Worm (Caenorhabditis elegans) whole organism, mixed stage, embryonic: ENCODE data around the gene taf-12.

ENCODE experiments used
- M03D4.4 ChIP-seq: sonication (generic microtip); optimal IDR thresholded peaks from 2 replicates; lab custom pipeline; 2017; ENCODE audit warnings: mild to moderate bottlenecking, missing genetic modification characterization, missing compliant biosample characterization
- bed-3 ChIP-seq: fragments of 200-800 bp; sonication (Bioruptor generic); optimal IDR thresholded peaks from 3 replicates; lab custom pipeline; 2018; ENCODE audit warnings: mild to moderate bottlenecking, missing genetic modification characterization, moderate library complexity, missing compliant biosample characterization
- blmp-1 ChIP-seq: fragments of 150-350 bp; optimal IDR thresholded peaks from 2 replicates; lab custom pipeline; 2014; ENCODE audit warnings: missing biosample characterization, missing genetic modification characterization
- ceh-39 ChIP-seq: fragments of 150-350 bp; optimal IDR thresholded peaks from 2 replicates; lab custom pipeline; 2014; ENCODE audit warnings: missing biosample characterization, missing genetic modification characterization
- ceh-43 ChIP-seq: fragments of 200-800 bp; sonication (Bioruptor generic); optimal IDR thresholded peaks from 2 replicates; lab custom pipeline; 2018; ENCODE audit warnings: mild to moderate bottlenecking, missing genetic modification characterization, moderate library complexity, missing compliant biosample characterization
- ceh-83 ChIP-seq: fragments of 200-800 bp; sonication (Bioruptor generic); optimal IDR thresholded peaks from 2 replicates; lab custom pipeline; 2018; ENCODE audit warnings: mild to moderate bottlenecking, missing genetic modification characterization, missing compliant biosample characterization
- ces-1 ChIP-seq: fragments of 150-350 bp; optimal IDR thresholded peaks from 2 replicates; lab custom pipeline; 2014; ENCODE audit warnings: missing biosample characterization, missing genetic modification reagents, missing genetic modification characterization
- cnd-1 ChIP-seq: fragments of 200-800 bp; sonication (Bioruptor generic); optimal IDR thresholded peaks from 2 replicates; lab custom pipeline; 2018; ENCODE audit warnings: mild to moderate bottlenecking, missing genetic modification characterization, missing compliant biosample characterization
- elt-1 ChIP-seq: sonication (generic microtip); optimal IDR thresholded peaks from 2 replicates; lab custom pipeline; 2017; ENCODE audit warnings: missing genetic modification characterization, mild to moderate bottlenecking, missing compliant biosample characterization, antibody characterized with exemption, moderate library complexity, borderline replicate concordance; ENCODE audit not compliant: insufficient read depth
- elt-3 ChIP-seq: fragments of 150-350 bp; optimal IDR thresholded peaks from 2 replicates; lab custom pipeline; 2014; ENCODE audit warnings: missing biosample characterization, missing genetic modification characterization
- flh-1 ChIP-seq: fragments of 200-800 bp; sonication (Bioruptor generic); optimal IDR thresholded peaks from 2 replicates; lab custom pipeline; 2018; ENCODE audit warnings: mild to moderate bottlenecking, missing genetic modification characterization, moderate library complexity, missing compliant biosample characterization
- ham-2 ChIP-seq: fragments of 200-800 bp; sonication (Bioruptor generic); optimal IDR thresholded peaks from 2 replicates; lab custom pipeline; 2018; ENCODE audit warnings: mild to moderate bottlenecking, missing genetic modification characterization, missing compliant biosample characterization
- hlh-1 ChIP-seq: fragments of 150-350 bp; optimal IDR thresholded peaks from 2 replicates; lab custom pipeline; 2014; ENCODE audit warnings: missing biosample characterization, missing genetic modification reagents, missing genetic modification characterization
- lin-13 ChIP-seq: fragments of 150-350 bp; optimal IDR thresholded peaks from 2 replicates; lab custom pipeline; 2014; ENCODE audit warnings: missing biosample characterization, missing genetic modification characterization
- lin-32 ChIP-seq: fragments of 200-800 bp; sonication (Bioruptor generic); optimal IDR thresholded peaks from 2 replicates; lab custom pipeline; 2018; ENCODE audit warnings: mild to moderate bottlenecking, missing genetic modification characterization, missing compliant biosample characterization
- lsy-2 ChIP-seq: fragments of 150-350 bp; optimal IDR thresholded peaks from 2 replicates; lab custom pipeline; 2014; ENCODE audit warnings: missing biosample characterization, missing genetic modification characterization
- mab-5 ChIP-seq: fragments of 150-350 bp; optimal IDR thresholded peaks from 2 replicates; lab custom pipeline; 2014; ENCODE audit warnings: missing biosample characterization, missing genetic modification characterization
- mep-1 ChIP-seq: fragments of 150-350 bp; optimal IDR thresholded peaks from 2 replicates; lab custom pipeline; 2017; ENCODE audit warnings: missing biosample characterization, missing genetic modification reagents, missing genetic modification characterization, inconsistent platforms
- mls-2 ChIP-seq: sonication (generic microtip); optimal IDR thresholded peaks from 2 replicates; lab custom pipeline; 2016; ENCODE audit warnings: mild to moderate bottlenecking, missing genetic modification characterization, moderate library complexity, missing compliant biosample characterization
- nhr-12 ChIP-seq: fragments of 150-350 bp; optimal IDR thresholded peaks from 2 replicates; lab custom pipeline; 2014; ENCODE audit warnings: missing biosample characterization, missing genetic modification characterization
- nhr-2 ChIP-seq: fragments of 150-350 bp; optimal IDR thresholded peaks from 2 replicates; lab custom pipeline; 2014; ENCODE audit warnings: missing biosample characterization, missing genetic modification characterization
- nhr-237 ChIP-seq: fragments of 150-350 bp; optimal IDR thresholded peaks from 2 replicates; lab custom pipeline; 2014; ENCODE audit warnings: missing biosample characterization, missing genetic modification characterization
- nhr-28 ChIP-seq: fragments of 150-350 bp; optimal IDR thresholded peaks from 2 replicates; lab custom pipeline; 2014; ENCODE audit warnings: missing biosample characterization, missing genetic modification characterization
- nhr-76 ChIP-seq: sonication (generic microtip); optimal IDR thresholded peaks from 2 replicates; lab custom pipeline; 2017; ENCODE audit warnings: missing biosample characterization, missing genetic modification characterization
- pha-4 ChIP-seq: fragments of 150-350 bp; optimal IDR thresholded peaks from 2 replicates; lab custom pipeline; 2018; ENCODE audit warnings: missing biosample characterization, missing genetic modification reagents, missing genetic modification characterization
- sem-2 ChIP-seq: fragments of 200-800 bp; sonication (Bioruptor generic); optimal IDR thresholded peaks from 2 replicates; lab custom pipeline; 2018; ENCODE audit warnings: mild to moderate bottlenecking, missing genetic modification characterization, missing compliant biosample characterization
- snpc-4 ChIP-seq: fragments of 150-350 bp; optimal IDR thresholded peaks from 2 replicates; lab custom pipeline; 2014; ENCODE audit warnings: missing biosample characterization, missing genetic modification characterization
- sptf-1 ChIP-seq: sonication (generic microtip); optimal IDR thresholded peaks from 2 replicates; lab custom pipeline; 2017; ENCODE audit warnings: mild to moderate bottlenecking, missing genetic modification characterization, moderate library complexity, missing compliant biosample characterization
- tbx-8 ChIP-seq: fragments of 200-800 bp; sonication (Bioruptor generic); optimal IDR thresholded peaks from 2 replicates; lab custom pipeline; 2018; ENCODE audit warnings: mild to moderate bottlenecking, missing genetic modification characterization, moderate library complexity, missing compliant biosample characterization
- unc-120 ChIP-seq: sonication (generic microtip); optimal IDR thresholded peaks from 2 replicates; lab custom pipeline; 2017; ENCODE audit warnings: missing genetic modification characterization, missing compliant biosample characterization; ENCODE audit not compliant: poor library complexity, severe bottlenecking
- unc-39 ChIP-seq: fragments of 150-350 bp; optimal IDR thresholded peaks from 2 replicates; lab custom pipeline; 2014; ENCODE audit warnings: missing biosample characterization, missing genetic modification characterization
- unc-62 ChIP-seq: fragments of 150-350 bp; optimal IDR thresholded peaks from 2 replicates; lab custom pipeline; 2014; ENCODE audit warnings: missing biosample characterization, missing genetic modification reagents, missing genetic modification characterization
- zip-8 ChIP-seq: fragments of 150-350 bp; optimal IDR thresholded peaks from 2 replicates; lab custom pipeline; 2014; ENCODE audit warnings: missing biosample characterization, missing genetic modification characterization
- ztf-11 ChIP-seq: fragments of 150-350 bp; optimal IDR thresholded peaks from 2 replicates; lab custom pipeline; 2014; ENCODE audit warnings: missing biosample characterization, missing genetic modification characterization

Gene taf-12

DNA sequence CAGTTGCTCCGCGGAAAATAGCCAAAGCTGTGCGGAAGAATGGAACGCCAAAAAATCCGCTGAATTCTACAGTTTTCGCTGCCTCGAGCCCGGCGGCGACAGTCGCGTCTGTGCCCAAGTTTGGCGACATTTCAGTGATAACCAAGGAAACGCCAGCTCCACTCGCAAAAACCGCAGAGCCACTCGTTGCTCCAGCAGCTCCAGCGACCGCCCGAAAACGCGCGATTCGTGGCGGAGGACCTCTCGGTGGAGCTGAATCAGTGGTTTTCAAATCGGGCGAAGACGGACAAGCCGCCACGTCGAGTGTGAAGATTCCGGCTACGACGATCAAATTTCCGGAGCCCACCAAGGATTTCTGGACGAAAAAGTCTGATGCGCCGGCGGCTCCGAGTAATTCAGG lies 47.2 kb upstream of the taf-12 start:
- no peak for TF ChIP-seq sptf-1 (tag; lab: Kevin White, UChicago)
- TF ChIP-seq tbx-8 (GFP tag; lab: Kevin White, UChicago), result no peak
- TF ChIP-seq nhr-28 (tag; lab: Kevin White, UChicago), result no peak
- no peak for TF ChIP-seq cnd-1 (tag; lab: Kevin White, UChicago)
- TF ChIP-seq snpc-4 (tag; lab: Kevin White, UChicago), result no peak
- TF ChIP-seq mls-2 (tag; lab: Kevin White, UChicago), result no peak
- TF ChIP-seq ztf-11 (tag; lab: Kevin White, UChicago), result no peak
- no peak for TF ChIP-seq unc-39 (tag; lab: Kevin White, UChicago)
- TF ChIP-seq ham-2 (GFP tag; lab: Kevin White, UChicago), result no peak
- no peak for TF ChIP-seq bed-3 (GFP tag; lab: Kevin White, UChicago)
- TF ChIP-seq lin-32 (GFP tag; lab: Kevin White, UChicago), result no peak
- TF ChIP-seq ceh-83, result no peak
- TF ChIP-seq sem-2, result no peak
- no peak for TF ChIP-seq unc-62 (GFP tag; lab: Kevin White, UChicago)
- TF ChIP-seq hlh-1, result no peak
- TF ChIP-seq nhr-76 (tag; lab: Kevin White, UChicago), result no peak
- TF ChIP-seq lin-13 (tag; lab: Kevin White, UChicago), result no peak
- TF ChIP-seq mab-5 (tag; lab: Kevin White, UChicago), result no peak

DNA sequence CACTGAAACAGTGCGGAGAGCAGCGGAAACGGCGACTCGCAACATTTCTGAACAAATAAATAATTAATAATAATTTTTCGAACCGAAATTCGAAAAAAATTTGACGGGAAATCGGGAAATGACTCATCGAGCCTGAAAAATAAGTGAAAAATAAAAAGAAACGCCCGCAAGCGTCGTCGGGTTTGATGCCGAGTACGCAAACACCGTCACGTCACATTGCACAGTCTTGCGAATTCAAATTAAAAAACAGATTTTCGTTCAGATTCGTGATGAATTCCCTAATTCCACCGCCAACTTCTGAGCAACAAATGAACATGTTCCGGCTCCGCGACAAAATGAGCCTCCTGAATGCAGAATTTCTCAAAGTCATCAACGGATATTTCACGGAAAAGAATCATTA lies 46.6 kb upstream of the taf-12 start, which contains the start of the genes ndab-1 and npp-16:
Gene ndab-1, minus strand, starts transcription at position 47 of the 400 bp plus-strand sequence.
Gene npp-16, plus strand, starts transcription at position 263 of the 400 bp plus-strand sequence.
- TF ChIP-seq unc-120 (tag; lab: Kevin White, UChicago) (no peak), ces-1 (peak; percentile 42), zip-8 (tag; lab: Kevin White, UChicago) (no peak), M03D4.4 (tag; lab: Kevin White, UChicago) (peak; percentile 39)

ce11 chrIII:11914220-11914619 lies 45.1 kb upstream of the taf-12 start, which contains the start of gene Y56A3A.16:
TSS of gene Y56A3A.16 (minus strand) at chrIII:11914320.
- TF ChIP-seq flh-1 (GFP tag; lab: Kevin White, UChicago) (no peak), pha-4 (tag; lab: Kevin White, UChicago) (no peak)

ce11 chrIII:11909778-11910177 lies 40.7 kb upstream of the taf-12 start, which contains the start of gene faah-4:
TSS of gene faah-4 (minus strand) at chrIII:11909878.
- no peak for TF ChIP-seq blmp-1
- no peak for TF ChIP-seq sem-2
- no peak for TF ChIP-seq nhr-28 (tag; lab: Kevin White, UChicago)
- TF ChIP-seq elt-3 (tag; lab: Kevin White, UChicago), result no peak
- TF ChIP-seq mls-2 (tag; lab: Kevin White, UChicago), result no peak
- TF ChIP-seq nhr-237 (tag; lab: Kevin White, UChicago), result no peak
- TF ChIP-seq pha-4 (tag; lab: Kevin White, UChicago), result no peak
- TF ChIP-seq ces-1, result no peak
- no peak for TF ChIP-seq cnd-1 (tag; lab: Kevin White, UChicago)
- no peak for TF ChIP-seq mep-1 (tag; lab: Kevin White, UChicago)
- no peak for TF ChIP-seq ztf-11 (tag; lab: Kevin White, UChicago)
- no peak for TF ChIP-seq snpc-4 (tag; lab: Kevin White, UChicago)
- TF ChIP-seq elt-1, result no peak

DNA sequence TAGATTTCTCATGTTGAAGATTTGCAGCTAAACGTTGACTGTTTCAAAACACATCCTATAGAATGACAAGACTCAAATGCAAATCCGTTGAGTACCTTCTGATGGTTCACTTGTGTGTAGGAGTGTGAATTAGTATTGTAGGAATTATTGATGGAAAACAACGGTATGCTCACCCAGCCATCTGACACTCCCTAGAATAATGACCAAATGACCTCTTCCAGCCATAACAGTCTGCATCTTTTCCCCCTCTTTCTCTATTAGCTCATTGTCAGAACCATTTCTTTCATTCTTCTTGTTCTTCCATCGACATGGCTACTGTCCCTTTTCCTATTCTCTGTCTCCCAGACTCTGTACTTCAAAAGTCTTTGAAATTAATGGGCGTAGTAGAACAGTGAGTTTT lies 39.6 kb upstream of the taf-12 start, which contains the start of gene fbxb-24:
Gene fbxb-24, plus strand, starts transcription at position 301 of the 400 bp plus-strand sequence.
- TF ChIP-seq tbx-8 (GFP tag; lab: Kevin White, UChicago) (no peak), lin-13 (tag; lab: Kevin White, UChicago) (no peak), mls-2 (tag; lab: Kevin White, UChicago) (no peak), snpc-4 (tag; lab: Kevin White, UChicago) (no peak), nhr-76 (tag; lab: Kevin White, UChicago) (no peak), lsy-2 (no peak), nhr-2 (tag; lab: Kevin White, UChicago) (no peak), ceh-39 (tag; lab: Kevin White, UChicago) (no peak), sptf-1 (tag; lab: Kevin White, UChicago) (no peak), M03D4.4 (tag; lab: Kevin White, UChicago) (no peak), nhr-237 (tag; lab: Kevin White, UChicago) (no peak), nhr-12 (tag; lab: Kevin White, UChicago) (no peak), elt-3 (tag; lab: Kevin White, UChicago) (no peak), mab-5 (tag; lab: Kevin White, UChicago) (no peak), ham-2 (GFP tag; lab: Kevin White, UChicago) (no peak), elt-1 (no peak), flh-1 (GFP tag; lab: Kevin White, UChicago) (no peak), ces-1 (no peak), ceh-43 (GFP tag; lab: Kevin White, UChicago) (no peak)
